Worm (Caenorhabditis elegans) whole organism, young adult: ENCODE measurements around the gene H27A22.1.

Experiments used
- B0336.3 ChIP-seq: fragments of 200-800 bp; sonication (Bioruptor generic); IDR thresholded peaks from 2 replicates; pipeline ENCODE4 v1.3.6; 2022; ENCODE audit warnings: missing genetic modification characterization, missing compliant biosample characterization
- C17E4.6 ChIP-seq: fragments of 200-800 bp; sonication (Bioruptor generic); IDR thresholded peaks from 2 replicates; pipeline ENCODE4 v1.3.6; 2022; ENCODE audit warnings: missing genetic modification reagents, missing genetic modification characterization, missing compliant biosample characterization
- F49E8.2 ChIP-seq: sonication (generic microtip); optimal IDR thresholded peaks from 3 replicates; lab custom pipeline; 2017; ENCODE audit warnings: missing genetic modification characterization, mild to moderate bottlenecking, missing compliant biosample characterization, antibody characterized with exemption, moderate library complexity; ENCODE audit not compliant: insufficient read depth
- T07F8.4 ChIP-seq: sonication (generic microtip); optimal IDR thresholded peaks from 2 replicates; lab custom pipeline; 2016; ENCODE audit warnings: mild to moderate bottlenecking, missing genetic modification characterization, moderate library complexity, missing compliant biosample characterization
- T26A5.8 ChIP-seq: sonication (generic microtip); optimal IDR thresholded peaks from 2 replicates; lab custom pipeline; 2016; ENCODE audit warnings: missing genetic modification characterization, missing compliant biosample characterization
- Y95B8A.8 ChIP-seq: fragments of 200-800 bp; sonication (Bioruptor generic); IDR thresholded peaks from 2 replicates; pipeline ENCODE4 v1.3.6; 2022; ENCODE audit warnings: missing genetic modification reagents, missing genetic modification characterization, missing compliant biosample characterization
- ZK185.1 ChIP-seq: sonication (generic microtip); optimal IDR thresholded peaks from 2 replicates; lab custom pipeline; 2016; ENCODE audit warnings: mild to moderate bottlenecking, missing genetic modification characterization, missing compliant biosample characterization; ENCODE audit not compliant: poor library complexity, severe bottlenecking
- ama-1 ChIP-seq, 3 experiments: fragments of 150-350 bp in 1 of 3; sonication (generic microtip) in 2 of 3; optimal IDR thresholded peaks; 2 replicates each; lab custom pipeline; 2014 to 2018; ENCODE audit warnings: missing biosample characterization in 2 of 3, missing genetic modification characterization in 2 of 3, missing genetic modification reagents in 2 of 3
- aptf-3 ChIP-seq: fragments of 200-800 bp; sonication (Bioruptor generic); IDR thresholded peaks from 2 replicates; pipeline ENCODE4 v1.3.6; 2022; ENCODE audit warnings: missing genetic modification characterization, missing compliant biosample characterization
- atf-7 ChIP-seq: sonication (generic microtip); optimal IDR thresholded peaks from 2 replicates; lab custom pipeline; 2017; ENCODE audit warnings: mild to moderate bottlenecking, missing genetic modification characterization, missing compliant biosample characterization
- attf-5 ChIP-seq: fragments of 200-800 bp; sonication (Bioruptor generic); optimal IDR thresholded peaks from 2 replicates; lab custom pipeline; 2018; ENCODE audit warnings: mild to moderate bottlenecking, missing genetic modification characterization, missing compliant biosample characterization
- attf-6 ChIP-seq: fragments of 200-800 bp; sonication (Bioruptor generic); IDR thresholded peaks from 2 replicates; pipeline ENCODE4 v1.3.6; 2022; ENCODE audit warnings: missing genetic modification reagents, missing genetic modification characterization, missing compliant biosample characterization
- cebp-1 ChIP-seq, 2 experiments: fragments of 200-800 bp in 1 of 2; sonication (Bioruptor generic) in 1 of 2; sonication (generic microtip) in 1 of 2; IDR thresholded peaks in 1 of 2; optimal IDR thresholded peaks in 1 of 2; 2 replicates each; pipeline versions ENCODE4 v1.3.6 to Lab custom; 2017 to 2022; ENCODE audit warnings: missing compliant biosample characterization in 2 of 2, missing genetic modification characterization in 2 of 2, mild to moderate bottlenecking in 1 of 2, missing genetic modification reagents in 1 of 2, moderate library complexity in 1 of 2
- ceh-100 ChIP-seq: fragments of 200-800 bp; sonication (Bioruptor generic); IDR thresholded peaks from 2 replicates; pipeline ENCODE4 v1.3.6; 2022; ENCODE audit warnings: missing genetic modification reagents, missing genetic modification characterization, missing compliant biosample characterization
- dpff-1 ChIP-seq: sonication (generic microtip); optimal IDR thresholded peaks from 2 replicates; lab custom pipeline; 2017; ENCODE audit warnings: mild to moderate bottlenecking, missing genetic modification characterization, missing compliant biosample characterization
- egl-18 ChIP-seq: fragments of 200-800 bp; sonication (Bioruptor generic); IDR thresholded peaks from 2 replicates; pipeline ENCODE4 v1.3.6; 2022; ENCODE audit warnings: missing genetic modification reagents, missing genetic modification characterization, missing compliant biosample characterization
- egl-44 ChIP-seq: fragments of 200-800 bp; sonication (Bioruptor generic); IDR thresholded peaks from 2 replicates; pipeline ENCODE4 v1.3.6; 2022; ENCODE audit warnings: missing genetic modification reagents, missing genetic modification characterization, missing compliant biosample characterization
- egrh-3 ChIP-seq: fragments of 200-800 bp; sonication (Bioruptor generic); IDR thresholded peaks from 2 replicates; pipeline ENCODE4 v1.3.6; 2022; ENCODE audit warnings: missing genetic modification reagents, missing genetic modification characterization, missing compliant biosample characterization
- ekl-4 ChIP-seq: fragments of 200-800 bp; sonication (Bioruptor generic); IDR thresholded peaks from 2 replicates; pipeline ENCODE4 v1.3.6; 2022; ENCODE audit warnings: missing genetic modification reagents, missing genetic modification characterization, missing compliant biosample characterization
- fkh-3 ChIP-seq: sonication (generic microtip); optimal IDR thresholded peaks from 2 replicates; lab custom pipeline; 2016; ENCODE audit warnings: mild to moderate bottlenecking, missing genetic modification characterization, missing compliant biosample characterization
- gei-17 ChIP-seq: fragments of 200-800 bp; sonication (Bioruptor generic); optimal IDR thresholded peaks from 2 replicates; lab custom pipeline; 2018; ENCODE audit warnings: mild to moderate bottlenecking, missing genetic modification characterization, missing compliant biosample characterization
- hmg-1.2 ChIP-seq: fragments of 200-800 bp; sonication (Bioruptor generic); IDR thresholded peaks from 2 replicates; pipeline ENCODE4 v1.3.6; 2022; ENCODE audit warnings: missing genetic modification reagents, missing genetic modification characterization, missing compliant biosample characterization
- hsf-1 ChIP-seq: fragments of 200-800 bp; sonication (Bioruptor generic); IDR thresholded peaks from 2 replicates; pipeline ENCODE4 v1.3.6; 2022; ENCODE audit warnings: missing genetic modification reagents, missing genetic modification characterization, missing compliant biosample characterization
- let-607 ChIP-seq, 2 experiments: fragments of 200-800 bp in 1 of 2; sonication (Bioruptor generic) in 1 of 2; sonication (generic microtip) in 1 of 2; optimal IDR thresholded peaks; 2 replicates each; lab custom pipeline; 2016 to 2018; ENCODE audit warnings: mild to moderate bottlenecking in 2 of 2, missing compliant biosample characterization in 2 of 2, missing genetic modification characterization in 2 of 2, moderate library complexity in 2 of 2, missing genotype in 1 of 2
- lin-54 ChIP-seq: fragments of 200-800 bp; sonication (Bioruptor generic); optimal IDR thresholded peaks from 2 replicates; lab custom pipeline; 2018; ENCODE audit warnings: mild to moderate bottlenecking, missing genetic modification characterization, missing compliant biosample characterization
- madf-6 ChIP-seq: fragments of 200-800 bp; sonication (Bioruptor generic); IDR thresholded peaks from 2 replicates; pipeline ENCODE4 v1.3.6; 2022; ENCODE audit warnings: missing genetic modification reagents, missing genetic modification characterization, missing compliant biosample characterization
- madf-8 ChIP-seq: fragments of 200-800 bp; sonication (Bioruptor generic); conservative IDR thresholded peaks from 2 replicates; pipeline ENCODE4 v1.3.6; 2022; ENCODE audit warnings: missing genetic modification reagents, missing genetic modification characterization, missing compliant biosample characterization
- nhr-27 ChIP-seq: fragments of 200-800 bp; sonication (Bioruptor generic); optimal IDR thresholded peaks from 2 replicates; lab custom pipeline; 2018; ENCODE audit warnings: mild to moderate bottlenecking, missing genetic modification characterization, moderate library complexity, missing compliant biosample characterization
- nhr-80 ChIP-seq: sonication (generic microtip); optimal IDR thresholded peaks from 2 replicates; lab custom pipeline; 2016; ENCODE audit warnings: missing genetic modification characterization, missing compliant biosample characterization
- pha-4 ChIP-seq: fragments of 150-350 bp; sonication (generic microtip); optimal IDR thresholded peaks from 2 replicates; lab custom pipeline; 2014; ENCODE audit warnings: missing biosample characterization, missing genetic modification reagents, missing genetic modification characterization
- repo-1 ChIP-seq: sonication (generic microtip); optimal IDR thresholded peaks from 2 replicates; lab custom pipeline; 2017; ENCODE audit warnings: mild to moderate bottlenecking, missing genetic modification characterization, missing compliant biosample characterization
- sdz-38 ChIP-seq: sonication (generic microtip); optimal IDR thresholded peaks from 2 replicates; lab custom pipeline; 2016; ENCODE audit warnings: missing genotype, missing genetic modification characterization, missing compliant biosample characterization
- sea-2 ChIP-seq: fragments of 200-800 bp; sonication (Bioruptor generic); IDR thresholded peaks from 2 replicates; pipeline ENCODE4 v1.3.6; 2022; ENCODE audit warnings: missing genetic modification characterization, missing compliant biosample characterization
- snpc-1.3 ChIP-seq: sonication (generic microtip); optimal IDR thresholded peaks from 2 replicates; lab custom pipeline; 2017; ENCODE audit warnings: missing genetic modification characterization, mild to moderate bottlenecking, missing compliant biosample characterization, antibody characterized with exemption, moderate library complexity, missing genotype, missing genetic modification reagents; ENCODE audit not compliant: insufficient read depth
- ztf-22 ChIP-seq: fragments of 200-800 bp; sonication (Bioruptor generic); optimal IDR thresholded peaks from 2 replicates; lab custom pipeline; 2018; ENCODE audit warnings: mild to moderate bottlenecking, missing genetic modification characterization, moderate library complexity, missing compliant biosample characterization
- ztf-28 ChIP-seq: fragments of 200-800 bp; sonication (Bioruptor generic); IDR thresholded peaks from 2 replicates; pipeline ENCODE4 v1.3.6; 2022; ENCODE audit warnings: missing genetic modification reagents, missing genetic modification characterization, missing compliant biosample characterization
- ztf-6 ChIP-seq: fragments of 200-800 bp; sonication (Bioruptor generic); IDR thresholded peaks from 2 replicates; pipeline ENCODE4 v1.3.6; 2022; ENCODE audit warnings: missing genetic modification reagents, missing genetic modification characterization, missing compliant biosample characterization

H27A22.1 gene

DNA sequence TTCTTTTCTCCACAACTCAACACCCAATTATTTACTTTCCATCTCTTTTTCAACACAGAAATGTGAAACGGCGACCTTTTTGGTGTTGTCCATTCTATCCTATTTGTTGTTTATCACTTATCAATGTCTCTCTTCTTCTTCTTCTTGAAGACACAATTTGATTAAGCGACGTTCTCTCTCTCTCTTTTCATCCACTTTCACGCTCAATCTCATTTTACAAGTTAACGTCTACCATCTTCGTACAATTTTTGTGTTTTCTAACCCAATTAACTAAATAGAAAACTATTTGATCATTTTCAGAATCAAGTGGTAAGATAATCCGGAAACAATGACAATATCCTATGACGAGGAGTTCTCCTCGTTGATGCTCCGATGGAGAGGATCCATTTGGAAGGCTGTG lies 44.7 kb upstream of the H27A22.1 start, which contains the start of gene best-14:
Gene best-14 (plus strand): TSS at position 301 of the 400 bp plus-strand sequence.
- TF ChIP-seq ama-1 (optimal IDR thresholded peaks at IDR 0.05; lab: Kevin White, UChicago) (no peak), ama-1 (GFP tag; optimal IDR thresholded peaks at IDR 0.05; lab: Kevin White, UChicago) (no peak), ekl-4 (no peak), B0336.3 (no peak), F49E8.2 (tag; lab: Kevin White, UChicago) (no peak), ceh-100 (GFP tag; lab: Robert Waterston, UW) (no peak), T07F8.4 (tag; lab: Kevin White, UChicago) (no peak), attf-6 (no peak), ZK185.1 (no peak), let-607 (tag; optimal IDR thresholded peaks at IDR 0.05; lab: Kevin White, UChicago) (no peak), madf-6 (GFP tag; lab: Robert Waterston, UW) (no peak), nhr-27 (tag; lab: Kevin White, UChicago) (no peak), sea-2 (GFP tag; lab: Robert Waterston, UW) (no peak)

DNA sequence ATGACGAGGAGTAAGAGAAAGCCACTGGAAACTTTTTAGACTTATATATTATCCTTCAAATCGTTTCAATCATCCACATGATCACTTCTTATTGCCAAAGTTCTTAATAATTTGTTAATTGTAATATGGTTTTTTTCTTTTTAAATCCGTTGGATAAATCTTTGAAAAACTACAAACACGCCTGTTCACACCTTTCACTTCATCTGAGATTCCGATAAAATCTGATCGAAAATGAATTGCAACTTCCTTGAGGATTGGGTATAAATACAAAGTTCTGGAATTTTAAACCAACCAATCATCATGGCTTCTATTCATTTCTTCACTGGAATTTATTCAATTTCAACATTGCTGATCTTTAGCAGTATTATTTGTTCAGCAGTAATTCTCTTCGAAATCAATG lies 41.7 kb upstream of the H27A22.1 start, which contains the start of gene col-152:
Gene col-152 (plus strand): TSS at position 301 of the 400 bp plus-strand sequence.
- TF ChIP-seq T26A5.8 (tag; lab: Kevin White, UChicago) = no peak
- no peak for TF ChIP-seq Y95B8A.8
- TF ChIP-seq hsf-1 = no peak

DNA sequence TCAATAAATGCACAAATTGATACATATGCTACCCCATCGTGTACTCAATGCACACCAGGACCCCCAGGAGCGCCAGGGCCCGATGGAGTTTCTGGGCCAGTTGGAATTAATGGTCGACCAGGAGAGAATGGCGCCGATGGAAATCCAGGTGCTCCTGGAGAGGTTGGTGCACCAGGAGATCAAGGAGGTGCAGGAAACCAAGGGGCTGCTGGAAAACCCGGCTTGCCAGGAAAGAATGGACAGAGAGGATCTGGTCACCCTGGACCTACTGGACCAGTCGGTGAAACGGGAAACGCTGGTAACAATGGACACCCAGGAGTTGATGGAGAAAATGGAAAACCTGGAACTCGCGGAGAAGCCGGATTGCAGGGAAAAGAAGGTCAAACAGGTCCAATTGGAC lies 40.7 kb upstream of the H27A22.1 start:
- TF ChIP-seq sdz-38 (no peak), fkh-3 (tag; lab: Kevin White, UChicago) (no peak), ztf-22 (GFP tag; lab: Kevin White, UChicago) (peak; percentile 30), attf-5 (GFP tag; lab: Kevin White, UChicago) (no peak), egrh-3 (GFP tag; lab: Robert Waterston, UW) (peak; percentile 52; the same call in 1 of the 2 replicates)
- TF ChIP-seq, all 124 proteins: peak for 2

DNA sequence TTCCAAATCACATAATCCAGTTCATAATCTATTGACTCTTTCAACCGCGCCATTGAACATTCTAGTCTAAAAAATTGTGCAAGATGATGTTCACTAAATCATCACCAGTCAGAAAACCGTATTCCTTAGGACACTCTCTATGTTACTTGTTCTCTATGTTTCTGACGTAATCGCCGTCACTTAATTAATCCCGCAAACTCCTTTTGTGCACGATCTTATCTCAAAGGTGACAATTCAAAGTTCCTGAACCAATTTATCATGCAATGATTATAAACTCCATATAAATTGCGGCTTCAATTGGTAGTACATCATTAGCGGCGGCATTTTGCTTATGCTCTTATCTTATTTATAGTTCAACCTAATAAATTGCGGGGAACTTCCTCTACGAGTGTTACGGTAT lies 39.5 kb upstream of the H27A22.1 start:
- TF ChIP-seq atf-7 (tag; lab: Kevin White, UChicago) = peak; percentile 63
- no peak for TF ChIP-seq C17E4.6 (GFP tag; lab: Robert Waterston, UW)
- TF ChIP-seq nhr-80 = peak; percentile 60
- TF ChIP-seq egl-18 (GFP tag; lab: Robert Waterston, UW) = no peak
- no peak for TF ChIP-seq lin-54 (GFP tag; lab: Kevin White, UChicago)
- TF ChIP-seq ztf-6 (GFP tag; lab: Robert Waterston, UW) = no peak
- no peak for TF ChIP-seq ztf-28 (GFP tag; lab: Robert Waterston, UW)
- TF ChIP-seq gei-17 = no peak

DNA sequence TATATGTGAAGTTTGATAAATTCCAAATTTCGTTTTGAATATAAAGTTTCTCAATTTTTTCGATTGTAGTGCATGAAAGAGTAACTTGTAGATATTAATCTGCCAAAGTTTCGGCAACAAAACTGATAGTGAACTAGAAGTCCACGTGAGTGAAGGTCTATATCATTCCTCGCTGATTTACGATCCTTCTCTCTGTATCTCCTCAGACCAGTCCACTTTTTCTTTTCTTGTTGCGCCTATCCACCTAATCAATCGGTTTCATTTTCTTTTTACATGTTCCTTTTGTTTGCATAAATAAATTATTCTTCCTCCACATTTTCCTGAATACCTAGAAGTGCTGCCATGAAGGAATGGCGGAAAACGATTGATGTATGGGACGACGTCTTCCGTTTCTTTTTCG lies 38.2 kb upstream of the H27A22.1 start:
- TF ChIP-seq ekl-4 (no peak), pha-4 (tag; lab: Kevin White, UChicago) (no peak), ceh-100 (GFP tag; lab: Robert Waterston, UW) (no peak), egl-44 (no peak), snpc-1.3 (tag; lab: Kevin White, UChicago) (no peak), hsf-1 (no peak), repo-1 (tag; lab: Kevin White, UChicago) (no peak), cebp-1 (GFP tag; IDR thresholded peaks at IDR 0.05; lab: Robert Waterston, UW) (no peak), cebp-1 (tag; optimal IDR thresholded peaks at IDR 0.05; lab: Kevin White, UChicago) (no peak), ZK185.1 (no peak), aptf-3 (GFP tag; lab: Robert Waterston, UW) (no peak), ztf-28 (GFP tag; lab: Robert Waterston, UW) (no peak), C17E4.6 (GFP tag; lab: Robert Waterston, UW) (no peak), attf-5 (GFP tag; lab: Kevin White, UChicago) (no peak), madf-8 (no peak), hmg-1.2 (GFP tag; lab: Robert Waterston, UW) (no peak), dpff-1 (tag; lab: Kevin White, UChicago) (no peak)
